Fruit fly (Drosophila melanogaster) whole organism, embryonic: Measurements from ENCODE around the gene CG16753.
A peak's percentile ranks its signal among the peaks of the same experiment; 100 is the strongest.

Experiments
- Bgb ChIP-seq: fragments of 200-800 bp; sonication (Bioruptor generic); IDR thresholded peaks from 2 replicates; pipeline ENCODE4 v1.3.6; 2022; ENCODE audit warnings: missing biosample characterization, missing genetic modification characterization; ENCODE audit not compliant: partially characterized antibody
- CG10267 ChIP-seq: fragments of 200-800 bp; sonication (Bioruptor generic); optimal IDR thresholded peaks from 2 replicates; lab custom pipeline; 2018; ENCODE audit warnings: missing biosample characterization, mild to moderate bottlenecking, missing genetic modification characterization, moderate library complexity
- CG10959 ChIP-seq: fragments of 200-800 bp; sonication (Bioruptor generic); IDR thresholded peaks from 2 replicates; pipeline ENCODE4 v1.3.6; 2022; ENCODE audit warnings: missing biosample characterization, missing genetic modification characterization
- CG11093 ChIP-seq: fragments of 200-800 bp; sonication (Bioruptor generic); IDR thresholded peaks from 3 replicates; pipeline ENCODE4 v1.3.6; 2022; ENCODE audit warnings: missing biosample characterization, missing genetic modification characterization
- CG12104 ChIP-seq: fragments of 200-800 bp; sonication (Bioruptor generic); optimal IDR thresholded peaks from 3 replicates; lab custom pipeline; 2016; ENCODE audit warnings: missing biosample characterization, missing genetic modification characterization
- CG12219 ChIP-seq: fragments of 200-800 bp; sonication (Bioruptor generic); optimal IDR thresholded peaks from 3 replicates; lab custom pipeline; 2018; ENCODE audit warnings: missing biosample characterization, mild to moderate bottlenecking, missing genetic modification characterization
- CG15601 ChIP-seq: fragments of 200-800 bp; sonication (Bioruptor generic); optimal IDR thresholded peaks from 3 replicates; lab custom pipeline; 2019; ENCODE audit warnings: missing biosample characterization, mild to moderate bottlenecking, missing genetic modification characterization, moderate library complexity
- CG17612 ChIP-seq: fragments of 200-800 bp; sonication (Bioruptor generic); IDR thresholded peaks from 2 replicates; pipeline ENCODE4 v1.3.6; 2022; ENCODE audit warnings: missing biosample characterization, missing genetic modification characterization
- CG4282 ChIP-seq: fragments of 200-800 bp; sonication (Bioruptor generic); optimal IDR thresholded peaks from 2 replicates; lab custom pipeline; 2016; ENCODE audit warnings: missing biosample characterization, missing genetic modification characterization
- CG4617 ChIP-seq: fragments of 200-800 bp; sonication (Bioruptor generic); optimal IDR thresholded peaks from 3 replicates; lab custom pipeline; 2016; ENCODE audit warnings: missing biosample characterization, missing genetic modification characterization, borderline replicate concordance
- CG7357 ChIP-seq: fragments of 200-800 bp; sonication (Bioruptor generic); IDR thresholded peaks from 3 replicates; pipeline ENCODE4 v1.3.6; 2022; ENCODE audit warnings: missing biosample characterization, missing genetic modification characterization
- CG7372 ChIP-seq: fragments of 200-800 bp; sonication (Bioruptor generic); IDR thresholded peaks from 2 replicates; pipeline ENCODE4 v1.3.6; 2022; ENCODE audit warnings: missing biosample characterization, missing genetic modification characterization
- CG7839 ChIP-seq: fragments of 200-800 bp; sonication (Bioruptor generic); optimal IDR thresholded peaks from 3 replicates; lab custom pipeline; 2018; ENCODE audit warnings: missing biosample characterization, mild to moderate bottlenecking, missing genetic modification characterization, moderate library complexity
- CTCF ChIP-seq: fragments of 200-800 bp; sonication (Bioruptor generic); optimal IDR thresholded peaks from 2 replicates; lab custom pipeline; 2017; ENCODE audit warnings: missing biosample characterization, mild to moderate bottlenecking, missing genetic modification characterization, moderate library complexity
- Chrac-16 ChIP-seq: fragments of 200-800 bp; sonication (Bioruptor generic); optimal IDR thresholded peaks from 3 replicates; lab custom pipeline; 2016; ENCODE audit warnings: missing biosample characterization, missing genetic modification characterization
- CoRest ChIP-seq: fragments of 200-800 bp; sonication (Bioruptor generic); optimal IDR thresholded peaks from 3 replicates; lab custom pipeline; 2018; ENCODE audit warnings: missing biosample characterization, mild to moderate bottlenecking, missing genetic modification characterization, moderate library complexity
- Dp ChIP-seq: fragments of 200-800 bp; sonication (Bioruptor generic); optimal IDR thresholded peaks from 2 replicates; lab custom pipeline; 2018; ENCODE audit warnings: missing biosample characterization, mild to moderate bottlenecking, missing genetic modification characterization, moderate library complexity
- Fer1 ChIP-seq: fragments of 200-800 bp; sonication (Bioruptor generic); optimal IDR thresholded peaks from 2 replicates; lab custom pipeline; 2017; ENCODE audit warnings: missing biosample characterization, mild to moderate bottlenecking, missing genetic modification characterization
- Hmr ChIP-seq: fragments of 200-800 bp; sonication (Bioruptor generic); optimal IDR thresholded peaks from 3 replicates; lab custom pipeline; 2017; ENCODE audit warnings: mild to moderate bottlenecking, missing biosample characterization, missing genetic modification reagents, missing genetic modification characterization
- Hr3 ChIP-seq: fragments of 200-800 bp; sonication (Bioruptor generic); optimal IDR thresholded peaks from 3 replicates; lab custom pipeline; 2016; ENCODE audit warnings: missing biosample characterization, missing genetic modification characterization
- Hsf ChIP-seq: fragments of 200-800 bp; sonication (Bioruptor generic); optimal IDR thresholded peaks from 3 replicates; lab custom pipeline; 2016; ENCODE audit warnings: missing biosample characterization, missing genetic modification characterization
- MBD-R2 ChIP-seq: fragments of 200-800 bp; sonication (Bioruptor generic); IDR thresholded peaks from 2 replicates; pipeline ENCODE4 v1.3.6; 2022; ENCODE audit warnings: missing biosample characterization, missing genetic modification characterization
- MESR4 ChIP-seq: fragments of 200-800 bp; sonication (Bioruptor generic); optimal IDR thresholded peaks from 2 replicates; lab custom pipeline; 2018; ENCODE audit warnings: missing biosample characterization, mild to moderate bottlenecking, missing genetic modification characterization, moderate library complexity
- Myb ChIP-seq: fragments of 200-800 bp; sonication (Bioruptor generic); optimal IDR thresholded peaks from 2 replicates; lab custom pipeline; 2016; ENCODE audit warnings: missing biosample characterization, missing genetic modification characterization
- NK7.1 ChIP-seq: fragments of 200-800 bp; sonication (Bioruptor generic); optimal IDR thresholded peaks from 3 replicates; lab custom pipeline; 2016; ENCODE audit warnings: missing biosample characterization, missing genetic modification characterization
- Neu2 ChIP-seq: fragments of 200-800 bp; sonication (Bioruptor generic); optimal IDR thresholded peaks from 3 replicates; lab custom pipeline; 2016; ENCODE audit warnings: missing biosample characterization, missing genetic modification characterization, borderline replicate concordance
- Scr ChIP-seq: fragments of 200-800 bp; sonication (Bioruptor generic); IDR thresholded peaks from 2 replicates; pipeline ENCODE4 v1.3.6; 2022; ENCODE audit warnings: missing biosample characterization, missing genetic modification characterization; ENCODE audit not compliant: partially characterized antibody
- Vsx1 ChIP-seq: fragments of 200-800 bp; sonication (Bioruptor generic); optimal IDR thresholded peaks from 2 replicates; lab custom pipeline; 2017; ENCODE audit warnings: missing biosample characterization, mild to moderate bottlenecking, missing genetic modification characterization, missing genetic modification reagents
- aop ChIP-seq: fragments of 200-800 bp; sonication (Bioruptor generic); IDR thresholded peaks from 2 replicates; pipeline ENCODE4 v1.3.6; 2022; ENCODE audit warnings: missing biosample characterization, missing genetic modification characterization
- bbx ChIP-seq: fragments of 200-800 bp; sonication (Bioruptor generic); IDR thresholded peaks from 2 replicates; pipeline ENCODE4 v1.3.6; 2022; ENCODE audit warnings: missing biosample characterization, missing genetic modification characterization; ENCODE audit not compliant: partially characterized antibody
- bsh ChIP-seq, 2 experiments: fragments of 200-800 bp; sonication (Bioruptor generic); optimal IDR thresholded peaks; 2 replicates each; lab custom pipeline; 2017 to 2018; ENCODE audit warnings: mild to moderate bottlenecking in 2 of 2, missing biosample characterization in 2 of 2, missing genetic modification characterization in 2 of 2, moderate library complexity in 1 of 2
- btn ChIP-seq: fragments of 200-800 bp; sonication (Bioruptor generic); optimal IDR thresholded peaks from 2 replicates; lab custom pipeline; 2016; ENCODE audit warnings: missing biosample characterization, missing genetic modification characterization
- ems ChIP-seq: fragments of 200-800 bp; sonication (Bioruptor generic); optimal IDR thresholded peaks from 3 replicates; lab custom pipeline; 2016; ENCODE audit warnings: missing biosample characterization, missing genetic modification characterization
- en ChIP-seq: fragments of 200-800 bp; sonication (Bioruptor generic); optimal IDR thresholded peaks from 2 replicates; lab custom pipeline; 2016; ENCODE audit warnings: missing biosample characterization, missing genetic modification characterization
- gfzf ChIP-seq: fragments of 200-800 bp; sonication (Bioruptor generic); optimal IDR thresholded peaks from 2 replicates; lab custom pipeline; 2016; ENCODE audit warnings: missing biosample characterization, mild to moderate bottlenecking, missing genetic modification characterization, moderate library complexity
- gsb-n ChIP-seq: fragments of 200-800 bp; sonication (Bioruptor generic); optimal IDR thresholded peaks from 3 replicates; lab custom pipeline; 2018; ENCODE audit warnings: missing biosample characterization, mild to moderate bottlenecking, missing genetic modification characterization
- hb ChIP-seq: fragments of 200-800 bp; sonication (Bioruptor generic); IDR thresholded peaks from 3 replicates; pipeline ENCODE4 v1.3.6; 2022; ENCODE audit warnings: missing biosample characterization, missing genetic modification characterization; ENCODE audit not compliant: partially characterized antibody
- her ChIP-seq: fragments of 200-800 bp; sonication (Bioruptor generic); optimal IDR thresholded peaks from 2 replicates; lab custom pipeline; 2016; ENCODE audit warnings: missing biosample characterization, missing genetic modification characterization
- jigr1 ChIP-seq: fragments of 200-800 bp; sonication (Bioruptor generic); IDR thresholded peaks from 3 replicates; pipeline ENCODE4 v1.3.6; 2022; ENCODE audit warnings: missing biosample characterization, missing genetic modification characterization
- knrl ChIP-seq: fragments of 200-800 bp; sonication (Bioruptor generic); IDR thresholded peaks from 3 replicates; pipeline ENCODE4 v1.3.6; 2022; ENCODE audit warnings: missing biosample characterization, missing genetic modification characterization; ENCODE audit not compliant: partially characterized antibody
- lbe ChIP-seq: fragments of 200-800 bp; sonication (Bioruptor generic); optimal IDR thresholded peaks from 2 replicates; lab custom pipeline; 2016; ENCODE audit warnings: missing biosample characterization, mild to moderate bottlenecking, missing genetic modification characterization
- lilli ChIP-seq: fragments of 200-800 bp; sonication (Bioruptor generic); optimal IDR thresholded peaks from 3 replicates; lab custom pipeline; 2016; ENCODE audit warnings: missing biosample characterization, missing genetic modification characterization
- pzg ChIP-seq: fragments of 200-800 bp; sonication (Bioruptor generic); optimal IDR thresholded peaks from 3 replicates; lab custom pipeline; 2018; ENCODE audit warnings: missing biosample characterization, mild to moderate bottlenecking, missing genetic modification characterization, moderate library complexity
- run ChIP-seq: fragments of 200-800 bp; sonication (Bioruptor generic); optimal IDR thresholded peaks from 3 replicates; lab custom pipeline; 2018; ENCODE audit warnings: missing biosample characterization, mild to moderate bottlenecking, missing genetic modification characterization
- salm ChIP-seq: fragments of 200-800 bp; sonication (Bioruptor generic); optimal IDR thresholded peaks from 2 replicates; lab custom pipeline; 2018; ENCODE audit warnings: missing biosample characterization, mild to moderate bottlenecking, missing genetic modification characterization
- sd ChIP-seq: fragments of 200-800 bp; sonication (Bioruptor generic); optimal IDR thresholded peaks from 3 replicates; lab custom pipeline; 2018; ENCODE audit warnings: missing biosample characterization, mild to moderate bottlenecking, missing genetic modification characterization, moderate library complexity
- stwl ChIP-seq: fragments of 200-800 bp; sonication (Bioruptor generic); optimal IDR thresholded peaks from 3 replicates; lab custom pipeline; 2018; ENCODE audit warnings: missing biosample characterization, mild to moderate bottlenecking, missing genetic modification characterization, moderate library complexity
- sug ChIP-seq: fragments of 200-800 bp; optimal IDR thresholded peaks from 2 replicates; lab custom pipeline; 2019; ENCODE audit warnings: missing biosample characterization, mild to moderate bottlenecking, missing genetic modification characterization, moderate library complexity

CG16753 gene

DNA sequence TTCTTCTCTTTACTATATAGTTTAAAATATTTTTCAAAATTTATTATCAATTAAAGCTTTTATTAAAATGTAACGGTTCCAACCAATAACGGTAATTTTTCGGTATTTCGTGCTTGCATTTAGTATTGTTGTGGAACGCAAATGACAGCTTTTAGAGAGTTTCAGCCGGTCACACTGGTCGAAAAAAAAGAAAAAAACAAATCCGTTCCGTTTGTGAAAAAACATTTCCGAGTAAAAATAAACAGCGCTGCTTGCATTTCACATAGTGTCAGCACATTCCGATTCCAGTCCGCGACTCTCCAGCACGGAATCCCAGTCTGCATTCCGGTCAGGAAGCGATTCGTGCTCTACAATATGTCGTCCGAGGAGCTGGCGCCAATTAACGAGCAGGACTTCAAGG lies 4.7 kb upstream of the CG16753 start, which contains the start of gene CG32485 (continued):
- TF ChIP-seq Dp (GFP tag; lab: Kevin White, UChicago) (peak; percentile 32), CG12104 (GFP tag; lab: Kevin White, UChicago) (no peak), NK7.1 (no peak), gsb-n (tag; lab: Kevin White, UChicago) (no peak), CG10959 (GFP tag; lab: Robert Waterston, UW) (no peak), CTCF (GFP tag; lab: Kevin White, UChicago) (no peak), CoRest (tag; lab: Kevin White, UChicago) (peak; percentile 47), Myb (GFP tag; lab: Kevin White, UChicago) (peak; percentile 90), CG15601 (peak; percentile 86), btn (GFP tag; lab: Kevin White, UChicago) (no peak), sd (tag; lab: Kevin White, UChicago) (peak; percentile 9), lbe (GFP tag; lab: Kevin White, UChicago) (peak; percentile 0), lilli (no peak), MBD-R2 (GFP tag; lab: Robert Waterston, UW) (peak; percentile 64), Bgb (no peak), gfzf (GFP tag; lab: Kevin White, UChicago) (peak; percentile 79), Hr3 (GFP tag; lab: Kevin White, UChicago) (no peak), pzg (GFP tag; lab: Kevin White, UChicago) (peak; percentile 56), stwl (tag; lab: Kevin White, UChicago) (peak; percentile 55)

DNA sequence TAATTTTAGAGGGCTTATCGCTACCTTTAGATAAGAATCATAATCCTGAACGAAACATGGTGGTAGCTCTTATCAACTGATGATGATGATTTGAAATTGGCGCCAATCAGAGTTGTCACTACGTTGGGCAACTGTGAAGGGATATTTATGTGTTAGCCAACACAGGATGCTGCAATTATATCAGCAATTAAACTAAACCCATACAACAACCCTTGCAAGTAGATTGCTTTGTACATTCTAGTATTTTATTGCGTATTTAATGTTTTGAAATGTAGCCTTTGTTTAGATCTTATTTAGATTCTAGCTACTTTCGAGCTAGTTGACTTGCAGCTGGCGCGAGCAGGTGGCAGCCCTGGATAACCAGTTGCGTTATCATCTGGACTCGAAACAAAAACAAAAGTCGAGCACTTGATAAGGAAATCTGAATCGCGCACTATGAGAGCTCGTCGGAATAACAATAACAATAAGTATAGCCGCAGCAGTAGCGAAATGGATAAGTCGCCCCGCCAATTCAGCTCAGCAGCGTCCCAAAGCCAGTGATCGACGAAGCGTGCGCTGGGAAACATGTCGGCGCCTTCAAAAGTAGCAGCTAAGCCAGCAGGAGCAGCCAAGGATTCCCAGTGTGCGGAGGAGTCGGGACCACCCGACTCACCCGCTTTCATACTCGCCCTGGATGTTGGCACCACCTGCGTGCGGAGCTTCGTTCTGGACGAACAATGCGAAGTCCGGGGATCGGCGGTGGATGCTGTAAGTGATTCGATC lies 2.6 kb upstream of the CG16753 start, which contains the start of gene CG1271:
CG1271 (plus strand) TSS at position 405 of the 762 bp plus-strand sequence.
- TF ChIP-seq aop (GFP tag; lab: Robert Waterston, UW), result no peak
- TF ChIP-seq sug (tag; lab: Kevin White, UChicago), result peak; percentile 93
- TF ChIP-seq CG7839, result peak; percentile 73
- peak; percentile 55 for TF ChIP-seq Hsf
- TF ChIP-seq run (tag; lab: Kevin White, UChicago), result no peak
- peak; percentile 58 for TF ChIP-seq CG4617 (GFP tag; lab: Kevin White, UChicago)
- peak; percentile 51 for TF ChIP-seq her (GFP tag; lab: Kevin White, UChicago)
- TF ChIP-seq MESR4, result no peak
- TF ChIP-seq CTCF (GFP tag; lab: Kevin White, UChicago), result peak; percentile 25
- 0 out of 3 replicates have a peak, but pooled peaks have one; percentile 6 for TF ChIP-seq CG7357 (GFP tag; lab: Robert Waterston, UW)
- peak; percentile 81 for TF ChIP-seq Fer1 (GFP tag; lab: Kevin White, UChicago)
- TF ChIP-seq bbx (GFP tag; lab: Robert Waterston, UW), result no peak
- peak; percentile 28 for TF ChIP-seq Neu2 (GFP tag; lab: Kevin White, UChicago)
- peak; percentile 57 for TF ChIP-seq Chrac-16 (GFP tag; lab: Kevin White, UChicago)
- TF ChIP-seq CG4282, result peak; percentile 29
- TF ChIP-seq CG10267 (tag; lab: Kevin White, UChicago), result peak; percentile 97
- TF ChIP-seq salm (tag; lab: Kevin White, UChicago), result no peak
- peak; percentile 77 for TF ChIP-seq ems (GFP tag; lab: Kevin White, UChicago)
- TF ChIP-seq jigr1 (GFP tag; lab: Robert Waterston, UW), result no peak
- TF ChIP-seq bsh (GFP tag; optimal IDR thresholded peaks at IDR 0.05; lab: Kevin White, UChicago), result peak in 1 of 2 experiments; percentile 14
- no peak for TF ChIP-seq CG11093 (GFP tag; lab: Robert Waterston, UW)
- no peak for TF ChIP-seq Vsx1 (GFP tag; lab: Kevin White, UChicago)
- TF ChIP-seq Hmr, result no peak
- no peak for TF ChIP-seq CG12219
- no peak for TF ChIP-seq CG17612 (GFP tag; lab: Robert Waterston, UW)
- no peak for TF ChIP-seq CG7372
- peak; percentile 26; the same call in 1 of the 3 replicates for TF ChIP-seq knrl (GFP tag; lab: Robert Waterston, UW)
- peak; percentile 34 for TF ChIP-seq en
- peak; percentile 17; the same call in 1 of the 2 replicates for TF ChIP-seq Scr (GFP tag; lab: Robert Waterston, UW)
- no peak for TF ChIP-seq hb
